Fruit fly (Drosophila melanogaster) S2 (cell line): ENCODE measurements around the gene CG33269.

Experiments
- CG8478 ChIP-seq: fragments of >200 bp; optimal IDR thresholded peaks from 2 replicates; lab custom pipeline; 2018
- CTCF ChIP-seq, 2 experiments: fragments of >200 bp; optimal IDR thresholded peaks; 2 replicates each; lab custom pipeline; 2018

dm6 chr3L:11556637-11557036, 25.4 kb downstream of the CG33269 start:
- TF ChIP-seq CTCF (optimal IDR thresholded peaks at IDR 0.05; lab: Kevin White, UChicago) (no peak), CG8478 (lab: Kevin White, UChicago) (no peak)
